Worm (Caenorhabditis elegans): ENCODE measurements around the gene F46G10.1.

The F46G10.1 gene

ce11 chrX:13357673-13358072 lies 46.1 kb upstream of the F46G10.1 start:
- TF ChIP-seq K09A11.1 (tag; optimal IDR thresholded peaks at IDR 0.05; ENCODE audit: insufficient read depth), result no peak
- no peak for TF ChIP-seq ceh-24 (tag; optimal IDR thresholded peaks at IDR 0.05)
- no peak for TF ChIP-seq nhr-232 (tag; optimal IDR thresholded peaks at IDR 0.05)
- no peak for TF ChIP-seq ztf-16 (tag; optimal IDR thresholded peaks at IDR 0.05)
- no peak for TF ChIP-seq pqm-1 (tag; optimal IDR thresholded peaks at IDR 0.05)
- TF ChIP-seq ceh-30 (tag; optimal IDR thresholded peaks at IDR 0.05), result no peak
- TF ChIP-seq ceh-2 (tag; optimal IDR thresholded peaks at IDR 0.05), result no peak
- no peak for TF ChIP-seq unc-55 (GFP tag; optimal IDR thresholded peaks at IDR 0.05)
- no peak for TF ChIP-seq che-1 (tag; optimal IDR thresholded peaks at IDR 0.05)
- no peak for TF ChIP-seq madf-2 (tag; optimal IDR thresholded peaks at IDR 0.05)
- no peak for TF ChIP-seq ama-1 (optimal IDR thresholded peaks at IDR 0.05)
- TF ChIP-seq fax-1 (tag; optimal IDR thresholded peaks at IDR 0.05), result no peak
- no peak for TF ChIP-seq npax-4 (tag; optimal IDR thresholded peaks at IDR 0.05)
- TF ChIP-seq fkh-10 (GFP tag; optimal IDR thresholded peaks at IDR 0.05), result no peak
- TF ChIP-seq hlh-6 (tag; optimal IDR thresholded peaks at IDR 0.05), result no peak
- no peak for TF ChIP-seq tbx-7 (tag; optimal IDR thresholded peaks at IDR 0.05)
- no peak for TF ChIP-seq pha-2 (tag; optimal IDR thresholded peaks at IDR 0.05)
- no peak for TF ChIP-seq unc-86 (tag; optimal IDR thresholded peaks at IDR 0.05)
- no peak for TF ChIP-seq pros-1 (tag; optimal IDR thresholded peaks at IDR 0.05)

- TF ChIP-seq ceh-34 (tag; optimal IDR thresholded peaks at IDR 0.05) (no peak), T23F11.4 (GFP tag; optimal IDR thresholded peaks at IDR 0.05) (no peak), dmd-4 (tag; optimal IDR thresholded peaks at IDR 0.05; ENCODE audit: borderline replicate concordance) (no peak), hlh-6 (tag; optimal IDR thresholded peaks at IDR 0.05) (no peak), elt-2 (tag; optimal IDR thresholded peaks at IDR 0.05) (no peak), unc-55 (GFP tag; optimal IDR thresholded peaks at IDR 0.05) (no peak), ref-2 (tag; optimal IDR thresholded peaks at IDR 0.05) (no peak), pha-4 (tag; optimal IDR thresholded peaks at IDR 0.05) (no peak), nhr-232 (tag; optimal IDR thresholded peaks at IDR 0.05) (no peak), ama-1 (optimal IDR thresholded peaks at IDR 0.05) (no peak), hlh-13 (GFP tag; optimal IDR thresholded peaks at IDR 0.05) (no peak), ceh-24 (tag; optimal IDR thresholded peaks at IDR 0.05) (no peak), odd-2 (tag; optimal IDR thresholded peaks at IDR 0.05) (no peak)
Observed at ce11 chrX:13356469-13356868, 44.9 kb upstream of the F46G10.1 start.

- TF ChIP-seq odd-2 (tag; optimal IDR thresholded peaks at IDR 0.05) (no peak), unc-42 (tag; optimal IDR thresholded peaks at IDR 0.05) (no peak), sdc-2 (tag; optimal IDR thresholded peaks at IDR 0.05) (no peak), elt-2 (tag; optimal IDR thresholded peaks at IDR 0.05) (no peak), nhr-232 (tag; optimal IDR thresholded peaks at IDR 0.05) (no peak), fkh-10 (GFP tag; optimal IDR thresholded peaks at IDR 0.05) (no peak), fax-1 (tag; optimal IDR thresholded peaks at IDR 0.05) (no peak), lin-11 (tag; optimal IDR thresholded peaks at IDR 0.05) (no peak), pqm-1 (tag; optimal IDR thresholded peaks at IDR 0.05) (no peak), pros-1 (tag; optimal IDR thresholded peaks at IDR 0.05) (no peak), rnt-1 (tag; optimal IDR thresholded peaks at IDR 0.05) (no peak), Y22D7AL.16 (tag; optimal IDR thresholded peaks at IDR 0.05) (no peak), npax-4 (tag; optimal IDR thresholded peaks at IDR 0.05) (no peak), sox-4 (tag; optimal IDR thresholded peaks at IDR 0.05) (no peak), C38D4.7 (GFP tag; optimal IDR thresholded peaks at IDR 0.05) (no peak), ahr-1 (tag; optimal IDR thresholded peaks at IDR 0.05) (no peak), ztf-16 (tag; optimal IDR thresholded peaks at IDR 0.05) (no peak), ama-1 (optimal IDR thresholded peaks at IDR 0.05) (no peak)
Observed at ce11 chrX:13354672-13355407, 43.3 kb upstream of the F46G10.1 start.

- no peak for TF ChIP-seq C38D4.7 (GFP tag; optimal IDR thresholded peaks at IDR 0.05)
- no peak for TF ChIP-seq pha-2 (tag; optimal IDR thresholded peaks at IDR 0.05)
- no peak for TF ChIP-seq ama-1 (optimal IDR thresholded peaks at IDR 0.05)
- no peak for TF ChIP-seq pax-1 (tag; optimal IDR thresholded peaks at IDR 0.05)
- TF ChIP-seq nfya-1 (tag; optimal IDR thresholded peaks at IDR 0.05), result no peak
- no peak for TF ChIP-seq lin-11 (tag; optimal IDR thresholded peaks at IDR 0.05)
- no peak for TF ChIP-seq unc-42 (tag; optimal IDR thresholded peaks at IDR 0.05)
- no peak for TF ChIP-seq syd-9 (tag; optimal IDR thresholded peaks at IDR 0.05)
- no peak for TF ChIP-seq ceh-31 (tag; optimal IDR thresholded peaks at IDR 0.05)
- TF ChIP-seq elt-4 (tag; optimal IDR thresholded peaks at IDR 0.05), result no peak
- TF ChIP-seq pros-1 (tag; optimal IDR thresholded peaks at IDR 0.05), result no peak
- no peak for TF ChIP-seq hlh-8 (tag; optimal IDR thresholded peaks at IDR 0.05)
- no peak for TF ChIP-seq dmd-4 (tag; optimal IDR thresholded peaks at IDR 0.05; ENCODE audit: borderline replicate concordance)
- TF ChIP-seq fax-1 (tag; optimal IDR thresholded peaks at IDR 0.05), result no peak
- TF ChIP-seq sdc-2 (tag; optimal IDR thresholded peaks at IDR 0.05), result no peak
Observed at ce11 chrX:13353530-13353929, 42.0 kb upstream of the F46G10.1 start.
